Fruit fly (Drosophila melanogaster): ENCODE data around the gene CG6324.

The CG6324 gene

dm6 chrX:15449490-15450326 lies 26.2 kb upstream of the CG6324 start, which contains the start of the genes Scamp and Ahcy:
Scamp (minus strand) TSS chrX:15449883.
Ahcy (plus strand) TSS chrX:15450261.
- no peak for TF ChIP-seq Dif (GFP tag; optimal IDR thresholded peaks at IDR 0.05; ENCODE audit: partially characterized antibody)
- TF ChIP-seq Mio (GFP tag; optimal IDR thresholded peaks at IDR 0.05): no peak
- TF ChIP-seq CG9705 (GFP tag; optimal IDR thresholded peaks at IDR 0.05): no peak
- no peak for TF ChIP-seq dl (GFP tag; optimal IDR thresholded peaks at IDR 0.05; ENCODE audit: insufficient read depth in 1 of 2, partially characterized antibody in 2 of 2)
- TF ChIP-seq GATAd (GFP tag; optimal IDR thresholded peaks at IDR 0.05): no peak
- no peak for TF ChIP-seq N (GFP tag; optimal IDR thresholded peaks at IDR 0.05)
- TF ChIP-seq Myc (optimal IDR thresholded peaks at IDR 0.05): no peak
- no peak for TF ChIP-seq dsf (GFP tag; optimal IDR thresholded peaks at IDR 0.05; ENCODE audit: borderline replicate concordance)
- TF ChIP-seq CrebA (GFP tag; optimal IDR thresholded peaks at IDR 0.05; ENCODE audit: borderline replicate concordance): no peak
- TF ChIP-seq ey (GFP tag; optimal IDR thresholded peaks at IDR 0.05): peak; percentile 29
- no peak for TF ChIP-seq Abd-B (GFP tag; optimal IDR thresholded peaks at IDR 0.05)
- TF ChIP-seq br (GFP tag; optimal IDR thresholded peaks at IDR 0.05): peak; percentile 8
- no peak for TF ChIP-seq Hnf4 (GFP tag; optimal IDR thresholded peaks at IDR 0.05)
- TF ChIP-seq HLH106 (tag; optimal IDR thresholded peaks at IDR 0.05): no peak
- peak; percentile 29 for TF ChIP-seq fru (GFP tag; optimal IDR thresholded peaks at IDR 0.05)
- TF ChIP-seq sage (GFP tag; optimal IDR thresholded peaks at IDR 0.05): no peak
- no peak for TF ChIP-seq Jra (GFP tag; optimal IDR thresholded peaks at IDR 0.05)
- TF ChIP-seq lola (GFP tag; optimal IDR thresholded peaks at IDR 0.05): no peak
- peak; percentile 8 for TF ChIP-seq Sp1 (GFP tag; optimal IDR thresholded peaks at IDR 0.05)
- no peak for TF ChIP-seq usp (GFP tag; optimal IDR thresholded peaks at IDR 0.05)
- peak; percentile 58 for TF ChIP-seq woc (GFP tag; optimal IDR thresholded peaks at IDR 0.05)
- no peak for TF ChIP-seq Vsx2 (GFP tag; optimal IDR thresholded peaks at IDR 0.05; ENCODE audit: partially characterized antibody)
- TF ChIP-seq jim (GFP tag; optimal IDR thresholded peaks at IDR 0.05): no peak
- peak; percentile 17 for TF ChIP-seq rgr (GFP tag; optimal IDR thresholded peaks at IDR 0.05)
- no peak for TF ChIP-seq dmrt93B (GFP tag; optimal IDR thresholded peaks at IDR 0.05)
- TF ChIP-seq Dfd (GFP tag; optimal IDR thresholded peaks at IDR 0.05): no peak
- peak in 1 of 2 experiments; percentile 35 for TF ChIP-seq foxo (GFP tag; optimal IDR thresholded peaks at IDR 0.05)
- TF ChIP-seq h (GFP tag; optimal IDR thresholded peaks at IDR 0.05): peak; percentile 23
- peak; percentile 1 for TF ChIP-seq sv (GFP tag; optimal IDR thresholded peaks at IDR 0.05)
- peak; percentile 18 for TF ChIP-seq psq (GFP tag; optimal IDR thresholded peaks at IDR 0.05)
- TF ChIP-seq Hr83 (GFP tag; optimal IDR thresholded peaks at IDR 0.05; ENCODE audit: poor library complexity, severe bottlenecking): peak; percentile 19
- TF ChIP-seq Rel (GFP tag; optimal IDR thresholded peaks at IDR 0.05): no peak
- peak; percentile 95 for TF ChIP-seq Rel (tag; optimal IDR thresholded peaks at IDR 0.05)
- TF ChIP-seq Hr78 (GFP tag; optimal IDR thresholded peaks at IDR 0.05): no peak

- TF ChIP-seq Mio (GFP tag; optimal IDR thresholded peaks at IDR 0.05): no peak
- no peak for TF ChIP-seq GATAd (GFP tag; optimal IDR thresholded peaks at IDR 0.05)
- TF ChIP-seq Myc (optimal IDR thresholded peaks at IDR 0.05): no peak
- no peak for TF ChIP-seq lola (GFP tag; optimal IDR thresholded peaks at IDR 0.05)
- TF ChIP-seq h (GFP tag; optimal IDR thresholded peaks at IDR 0.05): no peak
These were observed 25.6 kb upstream of the CG6324 start for dm6 chrX:15450327-15450644.

- peak; percentile 59 for TF ChIP-seq h (GFP tag; optimal IDR thresholded peaks at IDR 0.05)
- peak; percentile 3 for TF ChIP-seq Myc (optimal IDR thresholded peaks at IDR 0.05)
- TF ChIP-seq CG32264 (GFP tag; optimal IDR thresholded peaks at IDR 0.05): no peak
- no peak for TF ChIP-seq Hr78 (GFP tag; optimal IDR thresholded peaks at IDR 0.05)
- peak; percentile 21 for TF ChIP-seq ey (GFP tag; optimal IDR thresholded peaks at IDR 0.05)
- TF ChIP-seq rgr (GFP tag; optimal IDR thresholded peaks at IDR 0.05): peak; percentile 57
- TF ChIP-seq jim (GFP tag; optimal IDR thresholded peaks at IDR 0.05): no peak
- TF ChIP-seq dsf (GFP tag; optimal IDR thresholded peaks at IDR 0.05; ENCODE audit: borderline replicate concordance): no peak
- TF ChIP-seq lola (GFP tag; optimal IDR thresholded peaks at IDR 0.05): no peak
- no peak for TF ChIP-seq woc (GFP tag; optimal IDR thresholded peaks at IDR 0.05)
- no peak for TF ChIP-seq pan (optimal IDR thresholded peaks at IDR 0.05)
- TF ChIP-seq OdsH (GFP tag; optimal IDR thresholded peaks at IDR 0.05): peak; percentile 43
- no peak for TF ChIP-seq CrebA (GFP tag; optimal IDR thresholded peaks at IDR 0.05; ENCODE audit: borderline replicate concordance)
- no peak for TF ChIP-seq brk (GFP tag; optimal IDR thresholded peaks at IDR 0.05)
- TF ChIP-seq sage (GFP tag; optimal IDR thresholded peaks at IDR 0.05): no peak
- peak; percentile 53 for TF ChIP-seq fru (GFP tag; optimal IDR thresholded peaks at IDR 0.05)
- peak; percentile 45 for TF ChIP-seq psq (GFP tag; optimal IDR thresholded peaks at IDR 0.05)
- no peak for TF ChIP-seq Abd-B (GFP tag; optimal IDR thresholded peaks at IDR 0.05)
- TF ChIP-seq dmrt93B (GFP tag; optimal IDR thresholded peaks at IDR 0.05): no peak
- no peak for TF ChIP-seq dl (GFP tag; optimal IDR thresholded peaks at IDR 0.05; ENCODE audit: insufficient read depth in 1 of 2, partially characterized antibody in 2 of 2)
- TF ChIP-seq GATAd (GFP tag; optimal IDR thresholded peaks at IDR 0.05): no peak
- TF ChIP-seq CG9705 (GFP tag; optimal IDR thresholded peaks at IDR 0.05): peak; percentile 6
- no peak for TF ChIP-seq Rel (GFP tag; optimal IDR thresholded peaks at IDR 0.05)
- TF ChIP-seq Rel (tag; optimal IDR thresholded peaks at IDR 0.05): peak; percentile 48
- peak in 1 of 2 experiments; percentile 68 for TF ChIP-seq foxo (GFP tag; optimal IDR thresholded peaks at IDR 0.05)
- peak; percentile 54 for TF ChIP-seq HLH106 (tag; optimal IDR thresholded peaks at IDR 0.05)
- TF ChIP-seq Mio (GFP tag; optimal IDR thresholded peaks at IDR 0.05): no peak
- TF ChIP-seq usp (GFP tag; optimal IDR thresholded peaks at IDR 0.05): no peak
- no peak for TF ChIP-seq tai (GFP tag; optimal IDR thresholded peaks at IDR 0.05)
- TF ChIP-seq Sp1 (GFP tag; optimal IDR thresholded peaks at IDR 0.05): peak; percentile 44
- no peak for TF ChIP-seq Dfd (GFP tag; optimal IDR thresholded peaks at IDR 0.05)
- no peak for TF ChIP-seq Jra (GFP tag; optimal IDR thresholded peaks at IDR 0.05)
These were observed 22.8 kb upstream of the CG6324 start, which contains the start of gene CG11655 for dm6 chrX:15453121-15453520. CG11655 (plus strand) TSS chrX:15453471.

All from whole organism, wandering third instar larva.